Fruit fly (Drosophila melanogaster) whole organism, embryonic: ENCODE data around the gene PH4alphaSG2.

ENCODE experiments used
- CG17328 ChIP-seq: fragments of 200-800 bp; sonication (Bioruptor generic); IDR thresholded peaks from 2 replicates; pipeline ENCODE4 v1.3.6; 2022; ENCODE audit warnings: missing biosample characterization, missing genetic modification characterization
- CG2120 ChIP-seq: fragments of 200-800 bp; sonication (Bioruptor generic); optimal IDR thresholded peaks from 3 replicates; lab custom pipeline; 2016; ENCODE audit warnings: missing biosample characterization, missing genetic modification characterization
- CG4360 ChIP-seq: fragments of 200-800 bp; sonication (Bioruptor generic); IDR thresholded peaks from 2 replicates; pipeline ENCODE4 v1.3.6; 2022; ENCODE audit warnings: missing biosample characterization, missing genetic modification characterization
- CG6813 ChIP-seq: fragments of 200-800 bp; sonication (Bioruptor generic); optimal IDR thresholded peaks from 2 replicates; lab custom pipeline; 2017; ENCODE audit warnings: missing biosample characterization, missing genetic modification characterization, mild to moderate bottlenecking, moderate library complexity, missing genetic modification reagents
- CG8944 ChIP-seq: fragments of 200-800 bp; sonication (Bioruptor generic); optimal IDR thresholded peaks from 3 replicates; lab custom pipeline; 2016; ENCODE audit warnings: missing biosample characterization, missing genetic modification characterization
- chinmo ChIP-seq: fragments of 200-800 bp; sonication (Bioruptor generic); IDR thresholded peaks from 4 replicates; pipeline ENCODE4 v1.3.6; 2022; ENCODE audit warnings: missing biosample characterization, missing genetic modification characterization; ENCODE audit not compliant: partially characterized antibody
- dpn ChIP-seq, 2 experiments: fragments of 200-800 bp; sonication (Bioruptor generic); optimal IDR thresholded peaks; 3 replicates each; lab custom pipeline; 2016; ENCODE audit warnings: missing biosample characterization in 2 of 2, missing genetic modification characterization in 2 of 2
- gcm2 ChIP-seq: fragments of 200-800 bp; sonication (Bioruptor generic); optimal IDR thresholded peaks from 2 replicates; lab custom pipeline; 2016; ENCODE audit warnings: missing biosample characterization, missing genetic modification characterization
- her ChIP-seq: fragments of 200-800 bp; sonication (Bioruptor generic); optimal IDR thresholded peaks from 2 replicates; lab custom pipeline; 2016; ENCODE audit warnings: missing biosample characterization, missing genetic modification characterization
- pnt ChIP-seq: fragments of 200-800 bp; sonication (Bioruptor generic); optimal IDR thresholded peaks from 3 replicates; lab custom pipeline; 2016; ENCODE audit warnings: missing biosample characterization, missing genetic modification characterization
- ranshi ChIP-seq: fragments of 200-800 bp; sonication (Bioruptor generic); IDR thresholded peaks from 2 replicates; pipeline ENCODE4 v1.3.6; 2022; ENCODE audit warnings: missing biosample characterization, missing genetic modification characterization
- zfh2 ChIP-seq: fragments of 200-800 bp; sonication (Bioruptor generic); optimal IDR thresholded peaks from 2 replicates; lab custom pipeline; 2016; ENCODE audit warnings: missing biosample characterization, missing genetic modification characterization

DNA sequence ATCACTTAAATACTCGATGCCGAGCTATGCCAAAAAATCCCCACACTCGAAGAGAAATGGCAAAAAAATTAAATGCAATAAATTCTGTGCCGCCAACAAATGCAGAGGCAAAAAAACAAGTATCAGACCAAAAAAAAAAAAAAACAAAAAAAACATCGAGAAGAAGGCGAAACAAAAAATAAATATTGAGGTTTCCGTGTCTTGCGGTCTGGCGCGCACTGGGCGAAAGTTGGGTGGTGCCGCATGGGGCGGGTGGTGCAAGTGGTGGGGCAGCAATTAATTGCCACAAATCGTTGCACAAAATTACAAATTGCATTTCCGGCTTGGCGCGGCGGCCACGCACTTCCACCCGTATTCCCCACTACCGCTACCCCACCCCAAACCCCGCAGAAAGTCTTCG, 44.6 kb downstream of the PH4alphaSG2 start:
- TF ChIP-seq CG2120 (no peak), zfh2 (no peak), pnt (GFP tag; lab: Kevin White, UChicago) (no peak), dpn (GFP tag; optimal IDR thresholded peaks at IDR 0.05; lab: Kevin White, UChicago) (no peak), her (GFP tag; lab: Kevin White, UChicago) (no peak), CG6813 (GFP tag; lab: Kevin White, UChicago) (no peak), CG4360 (no peak), CG17328 (no peak), chinmo (GFP tag; lab: Robert Waterston, UW) (no peak), CG8944 (no peak), ranshi (GFP tag; lab: Robert Waterston, UW) (no peak), gcm2 (no peak)
